Worm (Caenorhabditis elegans): ENCODE data around the gene F41G3.20.

ce11 chrII:6754671-6755224 lies 3.9 kb upstream of the F41G3.20 start, which contains the start of the genes srx-95 and fis-1:
- TF ChIP-seq sox-4 (tag; optimal IDR thresholded peaks at IDR 0.05) (no peak), pros-1 (tag; optimal IDR thresholded peaks at IDR 0.05) (no peak), pha-4 (tag; optimal IDR thresholded peaks at IDR 0.05) (no peak), sdc-2 (tag; optimal IDR thresholded peaks at IDR 0.05) (no peak), dmd-4 (tag; optimal IDR thresholded peaks at IDR 0.05; ENCODE audit: borderline replicate concordance) (no peak), hlh-30 (tag; optimal IDR thresholded peaks at IDR 0.05; ENCODE audit: insufficient read depth) (no peak), dve-1 (tag; optimal IDR thresholded peaks at IDR 0.05) (no peak), pqm-1 (tag; optimal IDR thresholded peaks at IDR 0.05) (no peak), ceh-22 (tag; optimal IDR thresholded peaks at IDR 0.05) (no peak), ref-2 (tag; optimal IDR thresholded peaks at IDR 0.05) (no peak), eyg-1 (tag; optimal IDR thresholded peaks at IDR 0.05) (no peak), unc-42 (tag; optimal IDR thresholded peaks at IDR 0.05) (no peak), pax-1 (tag; optimal IDR thresholded peaks at IDR 0.05) (no peak), hlh-15 (tag; optimal IDR thresholded peaks at IDR 0.05) (no peak)

Measured in whole organism, late embryonic.